Worm (Caenorhabditis elegans): ENCODE results near the gene srj-26.

DNA sequence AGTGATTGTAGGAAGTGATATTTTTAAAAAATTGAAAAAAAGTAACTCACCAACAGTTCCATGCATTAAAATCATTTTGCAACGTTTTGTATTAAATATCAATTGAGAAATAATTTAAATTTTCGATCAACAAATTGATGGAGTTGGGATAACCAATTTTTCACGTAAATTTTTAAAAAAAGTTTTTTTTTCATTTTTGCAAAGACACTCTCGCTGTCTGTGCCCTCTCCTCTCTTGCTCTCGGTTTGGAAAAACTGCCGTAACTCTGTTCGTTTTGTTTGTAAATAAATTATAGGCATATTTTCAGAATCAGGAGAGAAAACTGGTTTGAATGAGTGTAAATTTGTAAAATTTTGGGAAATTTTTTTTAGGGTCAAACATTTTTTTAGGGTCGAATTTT, 23.1 kb upstream of the srj-26 start, which contains the start of gene Y51A2B.16:
- TF ChIP-seq elt-1 (tag; optimal IDR thresholded peaks at IDR 0.05; ENCODE audit: borderline replicate concordance, insufficient read depth) (no peak), lsy-2 (tag; optimal IDR thresholded peaks at IDR 0.05) (no peak), pha-4 (tag; optimal IDR thresholded peaks at IDR 0.05) (no peak), ces-1 (GFP tag; optimal IDR thresholded peaks at IDR 0.05) (no peak), ceh-43 (GFP tag; optimal IDR thresholded peaks at IDR 0.05) (no peak), ztf-11 (tag; optimal IDR thresholded peaks at IDR 0.05) (no peak)
